Worm (Caenorhabditis elegans) whole organism, L1 larva: ENCODE data around the gene F58H1.5.

Experiments used
- aly-2 ChIP-seq: fragments of 150-350 bp; optimal IDR thresholded peaks from 2 replicates; lab custom pipeline; 2014; ENCODE audit warnings: missing biosample characterization, missing genetic modification characterization
- efl-1 ChIP-seq, 4 experiments: fragments of 150-350 bp; optimal IDR thresholded peaks in 3 of 4; peaks in 1 of 4; 1 replicate in 1 of 4; 2 replicates in 3 of 4; lab custom pipeline; 2014; ENCODE audit warnings: missing biosample characterization in 2 of 4, missing genetic modification characterization in 2 of 4, missing genetic modification reagents in 2 of 4
- fkh-10 ChIP-seq: sonication (generic microtip); optimal IDR thresholded peaks from 2 replicates; lab custom pipeline; 2017; ENCODE audit warnings: missing biosample characterization, missing genetic modification reagents, missing genetic modification characterization
- nhr-11 ChIP-seq: fragments of 150-350 bp; optimal IDR thresholded peaks from 2 replicates; lab custom pipeline; 2014; ENCODE audit warnings: missing biosample characterization, missing genetic modification characterization
- sox-4 ChIP-seq: sonication (generic microtip); optimal IDR thresholded peaks from 2 replicates; lab custom pipeline; 2016; ENCODE audit warnings: missing genetic modification characterization, missing compliant biosample characterization
- sup-37 ChIP-seq: fragments of 200-800 bp; sonication (Bioruptor generic); optimal IDR thresholded peaks from 2 replicates; lab custom pipeline; 2018; ENCODE audit warnings: mild to moderate bottlenecking, missing genetic modification characterization, missing compliant biosample characterization

DNA sequence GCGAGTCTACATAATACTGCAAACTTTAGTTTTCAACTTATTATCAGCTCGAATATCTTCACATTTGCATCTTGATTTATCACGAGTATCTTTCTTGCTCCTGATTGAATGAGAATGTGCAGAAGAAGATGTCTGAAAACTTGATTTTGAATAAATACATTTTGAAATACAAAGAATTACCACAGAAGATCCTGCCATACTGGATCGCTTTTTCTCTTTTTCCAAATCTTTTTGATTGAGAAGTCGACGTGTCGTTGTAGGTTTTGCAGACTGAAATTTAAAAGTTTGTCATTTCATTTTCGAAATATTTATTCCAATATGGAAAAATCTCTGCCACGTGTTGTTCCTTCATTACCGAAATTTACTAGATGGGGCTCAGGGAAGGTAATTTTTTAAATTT, 37.7 kb downstream of the F58H1.5 start, which contains the start of gene C52E4.12:
- TF ChIP-seq sup-37 (GFP tag; lab: Kevin White, UChicago) (no peak), efl-1 (optimal IDR thresholded peaks at IDR 0.05; lab: Kevin White, UChicago) (no peak), efl-1 (GFP tag; optimal IDR thresholded peaks at IDR 0.05 in 1 of 2; lab: Kevin White, UChicago) (no peak), fkh-10 (GFP tag; lab: Kevin White, UChicago) (no peak), sox-4 (tag; lab: Kevin White, UChicago) (no peak), nhr-11 (no peak), aly-2 (tag; lab: Kevin White, UChicago) (no peak)
